Fruit fly (Drosophila melanogaster): ENCODE data around the gene tal-2A.
A peak's percentile ranks its signal among the peaks of the same experiment; 100 is the strongest.

tal-2A gene

DNA sequence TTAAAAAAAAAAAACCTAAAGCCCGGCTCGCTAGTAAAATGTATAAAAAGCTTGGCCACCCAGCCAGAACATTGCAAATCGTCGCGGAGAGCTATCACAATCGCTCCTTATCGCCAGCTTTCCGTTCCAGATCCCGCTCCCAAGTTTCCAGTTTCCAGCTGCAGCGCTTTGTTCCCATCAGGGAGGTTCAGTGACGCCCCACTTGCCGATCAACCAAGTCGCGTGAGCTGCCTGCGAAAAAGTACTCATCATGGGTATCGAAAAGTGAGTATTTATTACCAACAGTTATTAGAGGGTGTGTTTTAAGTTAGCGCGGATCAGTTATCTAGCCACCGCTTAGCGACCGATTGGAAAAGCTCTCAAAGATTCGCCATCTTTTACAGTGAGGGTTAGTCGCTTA lies 30.3 kb upstream of the tal-2A start:
- TF ChIP-seq eg (GFP tag; IDR thresholded peaks at IDR 0.05) (no peak), Sox15 (GFP tag; optimal IDR thresholded peaks at IDR 0.05) (no peak), dsx (GFP tag; optimal IDR thresholded peaks at IDR 0.05; ENCODE audit: poor library complexity, severe bottlenecking) (no peak), CG6163 (GFP tag; IDR thresholded peaks at IDR 0.05) (no peak), lz (GFP tag; optimal IDR thresholded peaks at IDR 0.05) (no peak), CG4318 (GFP tag; optimal IDR thresholded peaks at IDR 0.05) (no peak), topi (GFP tag; optimal IDR thresholded peaks at IDR 0.05) (no peak), CG3919 (GFP tag; optimal IDR thresholded peaks at IDR 0.05) (peak; percentile 3), Eip93F (GFP tag; optimal IDR thresholded peaks at IDR 0.05) (no peak), acj6 (GFP tag; optimal IDR thresholded peaks at IDR 0.05) (no peak), Sox102F (GFP tag; optimal IDR thresholded peaks at IDR 0.05) (peak; percentile 12), Eip78C (GFP tag) (peak; percentile 40), Sox14 (GFP tag; optimal IDR thresholded peaks at IDR 0.05) (peak; percentile 65), dac (GFP tag; optimal IDR thresholded peaks at IDR 0.05) (no peak)

- TF ChIP-seq CG34406 (GFP tag; optimal IDR thresholded peaks at IDR 0.05): no peak
- TF ChIP-seq vri (GFP tag; optimal IDR thresholded peaks at IDR 0.05): peak; percentile 83
- no peak for TF ChIP-seq dac (GFP tag; optimal IDR thresholded peaks at IDR 0.05)
- peak; percentile 27 for TF ChIP-seq svp (GFP tag)
Measured at dm6 chr3R:13783397-13783796, 29.5 kb upstream of the tal-2A start.

- TF ChIP-seq pdm3 (GFP tag; optimal IDR thresholded peaks at IDR 0.05) (no peak), CG8119 (GFP tag; IDR thresholded peaks at IDR 0.05) (no peak), CG31627 (GFP tag; optimal IDR thresholded peaks at IDR 0.05) (no peak), fkh (GFP tag; optimal IDR thresholded peaks at IDR 0.05) (no peak), vri (GFP tag; optimal IDR thresholded peaks at IDR 0.05) (no peak), Blimp-1 (GFP tag; optimal IDR thresholded peaks at IDR 0.05) (peak; percentile 1), dsx (GFP tag; optimal IDR thresholded peaks at IDR 0.05; ENCODE audit: poor library complexity, severe bottlenecking) (no peak), Eip78C (GFP tag) (peak; percentile 29), CG16779 (tag; optimal IDR thresholded peaks at IDR 0.05) (no peak), achi (GFP tag; optimal IDR thresholded peaks at IDR 0.05) (no peak), CG11294 (GFP tag; IDR thresholded peaks at IDR 0.05) (no peak), CG6854 (GFP tag; optimal IDR thresholded peaks at IDR 0.05) (peak; percentile 87), Eip93F (GFP tag; optimal IDR thresholded peaks at IDR 0.05) (no peak), Sox14 (GFP tag; optimal IDR thresholded peaks at IDR 0.05) (no peak), fd59A (GFP tag; optimal IDR thresholded peaks at IDR 0.05) (no peak), Eip75B (GFP tag; optimal IDR thresholded peaks at IDR 0.05) (peak; percentile 54), CG32006 (GFP tag; optimal IDR thresholded peaks at IDR 0.05) (no peak), dac (GFP tag; optimal IDR thresholded peaks at IDR 0.05) (no peak), net (GFP tag; optimal IDR thresholded peaks at IDR 0.05) (no peak), lz (GFP tag; optimal IDR thresholded peaks at IDR 0.05) (no peak), Smox (GFP tag; optimal IDR thresholded peaks at IDR 0.05) (no peak), CG6163 (GFP tag; IDR thresholded peaks at IDR 0.05) (peak; percentile 58; the same call in 1 of the 3 replicates), Hr39 (GFP tag; optimal IDR thresholded peaks at IDR 0.05) (no peak), CG6808 (GFP tag; optimal IDR thresholded peaks at IDR 0.05) (no peak), Gug (GFP tag; IDR thresholded peaks at IDR 0.05) (no peak), esn (GFP tag; optimal IDR thresholded peaks at IDR 0.05) (no peak), CG4318 (GFP tag; optimal IDR thresholded peaks at IDR 0.05) (no peak), CG7368 (GFP tag; optimal IDR thresholded peaks at IDR 0.05) (no peak), CG11762 (GFP tag; optimal IDR thresholded peaks at IDR 0.05; ENCODE audit: insufficient read depth) (no peak), CG3919 (GFP tag; optimal IDR thresholded peaks at IDR 0.05) (no peak)
Measured at dm6 chr3R:13785895-13786294, 27.0 kb upstream of the tal-2A start.

dm6 chr3R:13788224-13788623 lies 24.7 kb upstream of the tal-2A start:
- TF ChIP-seq Hr4 (GFP tag; optimal IDR thresholded peaks at IDR 0.05): peak; percentile 18
- TF ChIP-seq CG10631 (GFP tag; optimal IDR thresholded peaks at IDR 0.05): no peak
- TF ChIP-seq Eip78C (GFP tag): peak; percentile 41
- no peak for TF ChIP-seq CG6854 (GFP tag; optimal IDR thresholded peaks at IDR 0.05)
- TF ChIP-seq Hr39 (GFP tag; optimal IDR thresholded peaks at IDR 0.05): no peak
- TF ChIP-seq CG3032 (tag; optimal IDR thresholded peaks at IDR 0.05): no peak
- TF ChIP-seq CG32006 (GFP tag; optimal IDR thresholded peaks at IDR 0.05): peak; percentile 68
- no peak for TF ChIP-seq spab (GFP tag; optimal IDR thresholded peaks at IDR 0.05)
- peak; percentile 41 for TF ChIP-seq CG4318 (GFP tag; optimal IDR thresholded peaks at IDR 0.05)
- TF ChIP-seq acj6 (GFP tag; optimal IDR thresholded peaks at IDR 0.05): peak; percentile 22
- TF ChIP-seq CG8319 (GFP tag; optimal IDR thresholded peaks at IDR 0.05): no peak
- no peak for TF ChIP-seq CG6792 (GFP tag; optimal IDR thresholded peaks at IDR 0.05)
- TF ChIP-seq salr (GFP tag; optimal IDR thresholded peaks at IDR 0.05): no peak
- peak; percentile 47 for TF ChIP-seq CG8119 (GFP tag; IDR thresholded peaks at IDR 0.05)
- peak; percentile 0 for TF ChIP-seq Lpt (GFP tag; optimal IDR thresholded peaks at IDR 0.05)
- TF ChIP-seq OdsH (GFP tag; optimal IDR thresholded peaks at IDR 0.05): peak; percentile 33
- peak; percentile 52 for TF ChIP-seq CG6276 (GFP tag; optimal IDR thresholded peaks at IDR 0.05)
